Worm (Caenorhabditis elegans) whole organism, L1 larva: ENCODE results near the gene F31F6.1.

Experiments used
- ama-1 ChIP-seq: fragments of 150-350 bp; optimal IDR thresholded peaks from 2 replicates; lab custom pipeline; 2014
- egl-13 ChIP-seq: sonication (generic microtip); optimal IDR thresholded peaks from 2 replicates; lab custom pipeline; 2016; ENCODE audit warnings: missing genotype, missing genetic modification reagents, missing genetic modification characterization, missing compliant biosample characterization
- elt-3 ChIP-seq, 6 experiments: fragments of 150-350 bp in 1 of 6; sonication (generic microtip); optimal IDR thresholded peaks; 2 replicates each; lab custom pipeline; 2017 to 2018; ENCODE audit warnings: missing biosample characterization in 6 of 6, missing genetic modification characterization in 6 of 6, inconsistent platforms in 1 of 6
- fkh-10 ChIP-seq: sonication (generic microtip); optimal IDR thresholded peaks from 2 replicates; lab custom pipeline; 2017; ENCODE audit warnings: missing biosample characterization, missing genetic modification reagents, missing genetic modification characterization
- fkh-8 ChIP-seq: sonication (generic microtip); optimal IDR thresholded peaks from 2 replicates; lab custom pipeline; 2016; ENCODE audit warnings: mild to moderate bottlenecking, missing genetic modification characterization, missing compliant biosample characterization
- lin-15B ChIP-seq: fragments of 150-350 bp; sonication (generic microtip); optimal IDR thresholded peaks from 3 replicates; lab custom pipeline; 2014; ENCODE audit warnings: missing biosample characterization, missing genetic modification characterization
- lin-35 ChIP-seq, 2 experiments: fragments of 150-350 bp; optimal IDR thresholded peaks; 2 replicates each; lab custom pipeline; 2014; ENCODE audit warnings: missing biosample characterization in 2 of 2, missing genetic modification characterization in 2 of 2, missing genetic modification reagents in 2 of 2
- lin-39 ChIP-seq: fragments of 150-350 bp; optimal IDR thresholded peaks from 2 replicates; lab custom pipeline; 2014; ENCODE audit warnings: missing biosample characterization, missing genetic modification reagents, missing genetic modification characterization
- lir-3 ChIP-seq: sonication (generic microtip); optimal IDR thresholded peaks from 2 replicates; lab custom pipeline; 2016; ENCODE audit warnings: mild to moderate bottlenecking, missing genetic modification characterization, moderate library complexity, missing compliant biosample characterization; ENCODE audit not compliant: poor library complexity
- mef-2 ChIP-seq: fragments of 150-350 bp; optimal IDR thresholded peaks from 2 replicates; lab custom pipeline; 2014; ENCODE audit warnings: missing biosample characterization, missing genetic modification characterization
- ztf-11 ChIP-seq, 2 experiments: sonication (generic microtip); optimal IDR thresholded peaks; 2 replicates each; lab custom pipeline; 2016 to 2017; ENCODE audit warnings: missing genetic modification characterization in 2 of 2, missing biosample characterization in 1 of 2, missing compliant biosample characterization in 1 of 2
- ztf-4 ChIP-seq: fragments of 150-350 bp; optimal IDR thresholded peaks from 2 replicates; lab custom pipeline; 2014; ENCODE audit warnings: missing biosample characterization, missing genetic modification characterization

ce11 chrX:14898205-14898604, 30.1 kb upstream of the F31F6.1 start, which contains the start of gene lips-8:
- TF ChIP-seq lir-3 = no peak
- no peak for TF ChIP-seq lin-39
- no peak for TF ChIP-seq fkh-10
- no peak for TF ChIP-seq mef-2 (tag; lab: Kevin White, UChicago)
- no peak for TF ChIP-seq ztf-11 (tag; optimal IDR thresholded peaks at IDR 0.05; lab: Kevin White, UChicago)
- TF ChIP-seq ama-1 = no peak
- no peak for TF ChIP-seq lin-15B (tag; lab: Kevin White, UChicago)
- TF ChIP-seq elt-3 (tag; optimal IDR thresholded peaks at IDR 0.05; lab: Kevin White, UChicago) = no peak
- TF ChIP-seq lin-35 (GFP tag; optimal IDR thresholded peaks at IDR 0.05; lab: Kevin White, UChicago) = no peak
- TF ChIP-seq fkh-8 (tag; lab: Kevin White, UChicago) = no peak
- no peak for TF ChIP-seq egl-13 (tag; lab: Kevin White, UChicago)
- no peak for TF ChIP-seq ztf-4 (tag; lab: Kevin White, UChicago)
